Worm (Caenorhabditis elegans) whole organism, mixed stage, embryonic: Measurements from ENCODE around the gene R05F9.9.
A peak's percentile ranks its signal among the peaks of the same experiment; 100 is the strongest.

Experiments used
- M03D4.4 ChIP-seq: sonication (generic microtip); optimal IDR thresholded peaks from 2 replicates; lab custom pipeline; 2017; ENCODE audit warnings: mild to moderate bottlenecking, missing genetic modification characterization, missing compliant biosample characterization
- bed-3 ChIP-seq: fragments of 200-800 bp; sonication (Bioruptor generic); optimal IDR thresholded peaks from 3 replicates; lab custom pipeline; 2018; ENCODE audit warnings: mild to moderate bottlenecking, missing genetic modification characterization, moderate library complexity, missing compliant biosample characterization
- ceh-39 ChIP-seq: fragments of 150-350 bp; optimal IDR thresholded peaks from 2 replicates; lab custom pipeline; 2014; ENCODE audit warnings: missing biosample characterization, missing genetic modification characterization
- ceh-83 ChIP-seq: fragments of 200-800 bp; sonication (Bioruptor generic); optimal IDR thresholded peaks from 2 replicates; lab custom pipeline; 2018; ENCODE audit warnings: mild to moderate bottlenecking, missing genetic modification characterization, missing compliant biosample characterization
- ces-1 ChIP-seq: fragments of 150-350 bp; optimal IDR thresholded peaks from 2 replicates; lab custom pipeline; 2014; ENCODE audit warnings: missing biosample characterization, missing genetic modification reagents, missing genetic modification characterization
- cnd-1 ChIP-seq: fragments of 200-800 bp; sonication (Bioruptor generic); optimal IDR thresholded peaks from 2 replicates; lab custom pipeline; 2018; ENCODE audit warnings: mild to moderate bottlenecking, missing genetic modification characterization, missing compliant biosample characterization
- elt-1 ChIP-seq: sonication (generic microtip); optimal IDR thresholded peaks from 2 replicates; lab custom pipeline; 2017; ENCODE audit warnings: missing genetic modification characterization, mild to moderate bottlenecking, missing compliant biosample characterization, antibody characterized with exemption, moderate library complexity, borderline replicate concordance; ENCODE audit not compliant: insufficient read depth
- elt-3 ChIP-seq: fragments of 150-350 bp; optimal IDR thresholded peaks from 2 replicates; lab custom pipeline; 2014; ENCODE audit warnings: missing biosample characterization, missing genetic modification characterization
- flh-1 ChIP-seq: fragments of 200-800 bp; sonication (Bioruptor generic); optimal IDR thresholded peaks from 2 replicates; lab custom pipeline; 2018; ENCODE audit warnings: mild to moderate bottlenecking, missing genetic modification characterization, moderate library complexity, missing compliant biosample characterization
- ham-2 ChIP-seq: fragments of 200-800 bp; sonication (Bioruptor generic); optimal IDR thresholded peaks from 2 replicates; lab custom pipeline; 2018; ENCODE audit warnings: mild to moderate bottlenecking, missing genetic modification characterization, missing compliant biosample characterization
- lin-13 ChIP-seq: fragments of 150-350 bp; optimal IDR thresholded peaks from 2 replicates; lab custom pipeline; 2014; ENCODE audit warnings: missing biosample characterization, missing genetic modification characterization
- lin-32 ChIP-seq: fragments of 200-800 bp; sonication (Bioruptor generic); optimal IDR thresholded peaks from 2 replicates; lab custom pipeline; 2018; ENCODE audit warnings: mild to moderate bottlenecking, missing genetic modification characterization, missing compliant biosample characterization
- lsy-2 ChIP-seq: fragments of 150-350 bp; optimal IDR thresholded peaks from 2 replicates; lab custom pipeline; 2014; ENCODE audit warnings: missing biosample characterization, missing genetic modification characterization
- mab-5 ChIP-seq: fragments of 150-350 bp; optimal IDR thresholded peaks from 2 replicates; lab custom pipeline; 2014; ENCODE audit warnings: missing biosample characterization, missing genetic modification characterization
- mep-1 ChIP-seq: fragments of 150-350 bp; optimal IDR thresholded peaks from 2 replicates; lab custom pipeline; 2017; ENCODE audit warnings: missing biosample characterization, missing genetic modification reagents, missing genetic modification characterization, inconsistent platforms
- mls-2 ChIP-seq: sonication (generic microtip); optimal IDR thresholded peaks from 2 replicates; lab custom pipeline; 2016; ENCODE audit warnings: mild to moderate bottlenecking, missing genetic modification characterization, moderate library complexity, missing compliant biosample characterization
- nhr-12 ChIP-seq: fragments of 150-350 bp; optimal IDR thresholded peaks from 2 replicates; lab custom pipeline; 2014; ENCODE audit warnings: missing biosample characterization, missing genetic modification characterization
- nhr-2 ChIP-seq: fragments of 150-350 bp; optimal IDR thresholded peaks from 2 replicates; lab custom pipeline; 2014; ENCODE audit warnings: missing biosample characterization, missing genetic modification characterization
- nhr-237 ChIP-seq: fragments of 150-350 bp; optimal IDR thresholded peaks from 2 replicates; lab custom pipeline; 2014; ENCODE audit warnings: missing biosample characterization, missing genetic modification characterization
- nhr-28 ChIP-seq: fragments of 150-350 bp; optimal IDR thresholded peaks from 2 replicates; lab custom pipeline; 2014; ENCODE audit warnings: missing biosample characterization, missing genetic modification characterization
- nhr-76 ChIP-seq: sonication (generic microtip); optimal IDR thresholded peaks from 2 replicates; lab custom pipeline; 2017; ENCODE audit warnings: missing biosample characterization, missing genetic modification characterization
- sem-2 ChIP-seq: fragments of 200-800 bp; sonication (Bioruptor generic); optimal IDR thresholded peaks from 2 replicates; lab custom pipeline; 2018; ENCODE audit warnings: mild to moderate bottlenecking, missing genetic modification characterization, missing compliant biosample characterization
- snpc-4 ChIP-seq: fragments of 150-350 bp; optimal IDR thresholded peaks from 2 replicates; lab custom pipeline; 2014; ENCODE audit warnings: missing biosample characterization, missing genetic modification characterization
- sptf-1 ChIP-seq: sonication (generic microtip); optimal IDR thresholded peaks from 2 replicates; lab custom pipeline; 2017; ENCODE audit warnings: mild to moderate bottlenecking, missing genetic modification characterization, moderate library complexity, missing compliant biosample characterization
- tbx-8 ChIP-seq: fragments of 200-800 bp; sonication (Bioruptor generic); optimal IDR thresholded peaks from 2 replicates; lab custom pipeline; 2018; ENCODE audit warnings: mild to moderate bottlenecking, missing genetic modification characterization, moderate library complexity, missing compliant biosample characterization
- unc-120 ChIP-seq: sonication (generic microtip); optimal IDR thresholded peaks from 2 replicates; lab custom pipeline; 2017; ENCODE audit warnings: missing genetic modification characterization, missing compliant biosample characterization; ENCODE audit not compliant: poor library complexity, severe bottlenecking
- zip-8 ChIP-seq: fragments of 150-350 bp; optimal IDR thresholded peaks from 2 replicates; lab custom pipeline; 2014; ENCODE audit warnings: missing biosample characterization, missing genetic modification characterization

The R05F9.9 gene

ce11 chrII:4942397-4942796 lies 40.5 kb upstream of the R05F9.9 start (continued):
- TF ChIP-seq flh-1 (peak; percentile 40), unc-120 (peak; percentile 64), nhr-28 (no peak), ham-2 (GFP tag; lab: Kevin White, UChicago) (peak; percentile 90), mab-5 (tag; lab: Kevin White, UChicago) (no peak), nhr-237 (tag; lab: Kevin White, UChicago) (no peak)

DNA sequence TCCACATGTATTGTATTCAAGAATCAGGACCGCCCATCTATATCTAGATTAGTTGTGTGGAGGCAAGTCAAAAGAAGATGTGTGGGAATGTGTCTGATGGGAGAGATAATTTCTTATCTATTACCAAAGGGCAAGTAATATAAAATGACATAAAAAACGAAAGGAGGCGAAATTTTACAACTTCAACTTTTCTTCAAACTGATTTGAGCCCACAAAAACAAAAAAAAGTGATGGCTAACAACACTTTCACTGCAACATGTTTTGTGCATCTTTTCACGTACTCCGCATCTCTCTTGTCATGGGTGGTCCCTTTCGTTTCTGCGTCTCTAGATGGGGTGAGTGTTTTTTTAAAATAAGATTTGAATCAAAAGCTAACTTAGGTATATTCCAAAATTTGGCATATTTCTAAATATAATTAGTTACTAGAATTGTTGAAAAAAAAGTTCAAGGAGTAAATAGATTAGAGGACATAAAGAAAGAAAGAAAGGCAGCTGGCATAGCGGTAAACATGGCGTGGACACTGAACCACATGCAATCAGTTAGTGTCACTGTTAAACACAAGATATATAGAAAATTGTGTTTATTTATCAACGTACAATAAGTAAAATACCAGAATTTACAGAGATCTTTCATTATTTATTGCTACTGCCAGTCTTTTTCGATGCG lies 39.8 kb upstream of the R05F9.9 start, which contains the start of gene ZK546.19:
ZK546.19 (plus strand) TSS at position 186 of the 666 bp plus-strand sequence.
- peak; percentile 30 for TF ChIP-seq ces-1 (GFP tag; lab: Kevin White, UChicago)
- peak; percentile 98 for TF ChIP-seq elt-1 (tag; lab: Kevin White, UChicago)
- no peak for TF ChIP-seq mls-2 (tag; lab: Kevin White, UChicago)
- TF ChIP-seq, all 35 proteins: peak for 2

DNA sequence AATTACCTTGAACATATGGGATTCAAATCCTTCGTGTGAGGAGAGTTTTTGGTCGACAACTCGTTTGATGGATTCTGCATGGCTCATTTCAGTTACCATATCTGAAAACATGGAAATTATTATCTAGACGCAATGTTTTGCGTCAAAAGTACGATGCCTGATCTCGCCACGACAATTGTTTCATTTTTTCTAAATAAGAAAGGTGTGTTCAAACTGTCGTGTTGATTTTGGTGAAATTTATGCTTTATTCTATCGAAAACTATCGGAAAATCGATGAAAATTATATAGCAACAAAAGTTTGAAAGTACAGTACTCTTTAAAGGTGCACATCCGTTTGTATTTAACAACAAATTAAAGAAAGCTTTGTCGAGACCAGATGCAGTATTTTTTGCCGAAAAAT lies 39.1 kb upstream of the R05F9.9 start, which contains the start of gene cblc-1:
cblc-1 (minus strand) TSS at position 101 of the 400 bp plus-strand sequence.
- TF ChIP-seq lsy-2 (tag; lab: Kevin White, UChicago) = no peak
- no peak for TF ChIP-seq unc-120
- TF ChIP-seq flh-1 = no peak
- TF ChIP-seq nhr-237 (tag; lab: Kevin White, UChicago) = no peak
- no peak for TF ChIP-seq tbx-8 (GFP tag; lab: Kevin White, UChicago)
- no peak for TF ChIP-seq elt-3
- TF ChIP-seq zip-8 (tag; lab: Kevin White, UChicago) = no peak
- TF ChIP-seq elt-1 (tag; lab: Kevin White, UChicago) = no peak
- TF ChIP-seq nhr-76 (tag; lab: Kevin White, UChicago) = no peak
- no peak for TF ChIP-seq M03D4.4 (tag; lab: Kevin White, UChicago)
- no peak for TF ChIP-seq snpc-4 (tag; lab: Kevin White, UChicago)
- TF ChIP-seq sem-2 (GFP tag; lab: Kevin White, UChicago) = no peak
- no peak for TF ChIP-seq ceh-83 (GFP tag; lab: Kevin White, UChicago)
- TF ChIP-seq ces-1 (GFP tag; lab: Kevin White, UChicago) = no peak
- TF ChIP-seq sptf-1 (tag; lab: Kevin White, UChicago) = no peak

ce11 chrII:4937743-4938142 lies 35.8 kb upstream of the R05F9.9 start, which contains the start of gene ZK546.4:
Gene ZK546.4 (plus strand): TSS chrII:4938043.
- TF ChIP-seq bed-3 (GFP tag; lab: Kevin White, UChicago) (no peak), zip-8 (tag; lab: Kevin White, UChicago) (no peak), ham-2 (GFP tag; lab: Kevin White, UChicago) (no peak), elt-3 (no peak), ceh-39 (no peak), sptf-1 (tag; lab: Kevin White, UChicago) (no peak), ceh-83 (GFP tag; lab: Kevin White, UChicago) (no peak), nhr-12 (tag; lab: Kevin White, UChicago) (no peak), mls-2 (tag; lab: Kevin White, UChicago) (no peak), nhr-237 (tag; lab: Kevin White, UChicago) (no peak), cnd-1 (no peak), lin-13 (tag; lab: Kevin White, UChicago) (no peak), nhr-2 (tag; lab: Kevin White, UChicago) (no peak), lin-32 (GFP tag; lab: Kevin White, UChicago) (no peak), mep-1 (tag; lab: Kevin White, UChicago) (no peak), elt-1 (tag; lab: Kevin White, UChicago) (no peak), ces-1 (GFP tag; lab: Kevin White, UChicago) (no peak), M03D4.4 (tag; lab: Kevin White, UChicago) (no peak), sem-2 (GFP tag; lab: Kevin White, UChicago) (no peak)
- TF ChIP-seq, all 35 proteins: peak for 0

- TF ChIP-seq mab-5 (tag; lab: Kevin White, UChicago) (no peak), mep-1 (tag; lab: Kevin White, UChicago) (no peak), ces-1 (GFP tag; lab: Kevin White, UChicago) (peak; percentile 71), ceh-39 (peak; percentile 39)
Measured at ce11 chrII:4935518-4935917, 33.6 kb upstream of the R05F9.9 start, which contains the start of gene ZK546.5. Gene ZK546.5 (plus strand): TSS chrII:4935818.
